Worm (Caenorhabditis elegans): ENCODE data around the gene C07A9.9.

DNA sequence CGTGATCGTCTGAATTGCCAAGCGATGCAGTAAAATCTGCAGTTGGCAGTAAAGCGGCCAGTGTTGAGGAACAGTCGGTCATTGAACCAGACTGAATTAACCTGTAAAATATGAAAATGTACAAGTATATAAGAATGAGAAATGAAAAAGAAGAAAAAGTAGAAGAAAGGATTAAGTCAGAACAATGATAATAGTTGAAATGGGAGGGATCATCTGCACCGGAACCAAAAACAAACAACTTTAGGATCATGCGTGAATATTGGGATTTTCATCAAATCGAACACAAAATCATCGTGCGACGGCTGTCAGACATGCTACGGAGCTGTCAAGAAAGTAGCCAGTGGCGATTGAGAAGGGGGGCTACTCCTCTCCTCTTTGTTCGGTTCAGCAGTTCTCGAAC, 30.4 kb downstream of the C07A9.9 start, which contains the start of gene gei-13:
- TF ChIP-seq elt-1 (tag; optimal IDR thresholded peaks at IDR 0.05): no peak
- TF ChIP-seq nhr-237 (tag; optimal IDR thresholded peaks at IDR 0.05): no peak
- no peak for TF ChIP-seq nhr-77 (tag; optimal IDR thresholded peaks at IDR 0.05)
- TF ChIP-seq fos-1 (tag; optimal IDR thresholded peaks at IDR 0.05): no peak
- no peak for TF ChIP-seq nhr-11 (tag; optimal IDR thresholded peaks at IDR 0.05)
- TF ChIP-seq lsy-12 (tag; optimal IDR thresholded peaks at IDR 0.05): no peak
- TF ChIP-seq jun-1 (tag; optimal IDR thresholded peaks at IDR 0.05): no peak
- TF ChIP-seq skn-1 (tag; optimal IDR thresholded peaks at IDR 0.05): no peak
- TF ChIP-seq nhr-28 (tag; optimal IDR thresholded peaks at IDR 0.05): no peak
- TF ChIP-seq unc-39 (tag; optimal IDR thresholded peaks at IDR 0.05): no peak
- TF ChIP-seq unc-62 (GFP tag; optimal IDR thresholded peaks at IDR 0.05): no peak

Data from whole organism, L3 larva.